Worm (Caenorhabditis elegans): ENCODE measurements around the gene dsl-3.
A peak's percentile ranks its signal among the peaks of the same experiment; 100 is the strongest.

Gene dsl-3

ce11 chrIV:1659045-1659741, 49.1 kb downstream of the dsl-3 start, which contains the start of gene rps-28 (continued):
- peak; percentile 98 for TF ChIP-seq vab-15 (tag; optimal IDR thresholded peaks at IDR 0.05)
- TF ChIP-seq irx-1 (tag; optimal IDR thresholded peaks at IDR 0.05): peak; percentile 88
- no peak for TF ChIP-seq hlh-4 (tag; optimal IDR thresholded peaks at IDR 0.05)
- peak; percentile 96 for TF ChIP-seq ztf-4 (tag; optimal IDR thresholded peaks at IDR 0.05)
- peak; percentile 94 to 95 for TF ChIP-seq lin-35 (GFP tag; optimal IDR thresholded peaks at IDR 0.05)
- TF ChIP-seq lin-15B (tag; optimal IDR thresholded peaks at IDR 0.05): peak; percentile 95
- peak; percentile 83 for TF ChIP-seq sox-4 (tag; optimal IDR thresholded peaks at IDR 0.05)
- TF ChIP-seq nhr-11 (tag; optimal IDR thresholded peaks at IDR 0.05): peak; percentile 83
- TF ChIP-seq elt-3 (tag; optimal IDR thresholded peaks at IDR 0.05): peak; percentile 70 to 99 (median 94)
- TF ChIP-seq C16A3.4 (tag; optimal IDR thresholded peaks at IDR 0.05): peak; percentile 99
- TF ChIP-seq mep-1 (tag; optimal IDR thresholded peaks at IDR 0.05): peak; percentile 98
- peak; percentile 98 for TF ChIP-seq nhr-71 (tag; optimal IDR thresholded peaks at IDR 0.05)
- peak; percentile 88 for TF ChIP-seq unc-98 (GFP tag; IDR thresholded peaks at IDR 0.05)
- TF ChIP-seq pag-3 (tag; optimal IDR thresholded peaks at IDR 0.05; ENCODE audit: borderline replicate concordance, insufficient read depth): no peak
- TF ChIP-seq zip-4 (GFP tag; optimal IDR thresholded peaks at IDR 0.05): peak; percentile 82
- TF ChIP-seq tbx-2 (tag; optimal IDR thresholded peaks at IDR 0.05): peak; percentile 96
- no peak for TF ChIP-seq nhr-76 (tag; optimal IDR thresholded peaks at IDR 0.05)
- TF ChIP-seq efl-3 (GFP tag; optimal IDR thresholded peaks at IDR 0.05): no peak
- peak; percentile 2 for TF ChIP-seq unc-62 (GFP tag; optimal IDR thresholded peaks at IDR 0.05)
- TF ChIP-seq nhr-90 (tag; optimal IDR thresholded peaks at IDR 0.05; ENCODE audit: poor library complexity): peak; percentile 98
- TF ChIP-seq ets-5 (GFP tag; IDR thresholded peaks at IDR 0.05): no peak
- TF ChIP-seq mef-2 (tag; optimal IDR thresholded peaks at IDR 0.05): peak; percentile 44
- no peak for TF ChIP-seq nhr-28 (tag; optimal IDR thresholded peaks at IDR 0.05)
- peak; percentile 94 for TF ChIP-seq hpl-2 (GFP tag; optimal IDR thresholded peaks at IDR 0.05)
- no peak for TF ChIP-seq nhr-12 (tag; optimal IDR thresholded peaks at IDR 0.05)
- no peak for TF ChIP-seq alr-1 (tag; optimal IDR thresholded peaks at IDR 0.05; ENCODE audit: borderline replicate concordance)
- peak; percentile 89 for TF ChIP-seq aly-2 (tag; optimal IDR thresholded peaks at IDR 0.05)
- peak; percentile 89 to 91 (median 89) for TF ChIP-seq dpl-1 (GFP tag; optimal IDR thresholded peaks at IDR 0.05)
- TF ChIP-seq snpc-4 (tag; optimal IDR thresholded peaks at IDR 0.05): peak; percentile 92
- peak; percentile 39 for TF ChIP-seq pqm-1 (tag; optimal IDR thresholded peaks at IDR 0.05)
- TF ChIP-seq aha-1 (tag; optimal IDR thresholded peaks at IDR 0.05): peak; percentile 93
- TF ChIP-seq nhr-85 (tag): peak; percentile 97
- peak; percentile 66 for TF ChIP-seq ceh-90 (tag; optimal IDR thresholded peaks at IDR 0.05)

ce11 chrIV:1659978-1660377, 49.9 kb downstream of the dsl-3 start, which contains the start of gene Y41D4B.4:
Y41D4B.4 (plus strand) TSS chrIV:1660110.
- TF ChIP-seq hpl-2 (GFP tag; optimal IDR thresholded peaks at IDR 0.05) (no peak), tlp-1 (tag; optimal IDR thresholded peaks at IDR 0.05) (no peak), snpc-4 (tag; optimal IDR thresholded peaks at IDR 0.05) (no peak)

- TF ChIP-seq nhr-84 (tag; optimal IDR thresholded peaks at IDR 0.05) (no peak), fkh-8 (tag; optimal IDR thresholded peaks at IDR 0.05) (no peak), dsc-1 (tag; optimal IDR thresholded peaks at IDR 0.05) (no peak), sup-37 (GFP tag; optimal IDR thresholded peaks at IDR 0.05) (no peak)
Observed at ce11 chrIV:1660735-1661134, 50.7 kb downstream of the dsl-3 start.

Measured in whole organism, L1 larva.